Worm (Caenorhabditis elegans): ENCODE measurements around the gene grl-17.

Gene grl-17

ce11 chrV:13515115-13515514 is 48.6 kb downstream of the grl-17 start, which contains the start of gene semi-1:
TSS of gene semi-1 (minus strand) at chrV:13515215.
- TF ChIP-seq bed-3 (GFP tag; optimal IDR thresholded peaks at IDR 0.05) (no peak), ceh-39 (tag; optimal IDR thresholded peaks at IDR 0.05) (no peak)

- TF ChIP-seq mls-2 (tag; optimal IDR thresholded peaks at IDR 0.05): no peak
- no peak for TF ChIP-seq lin-32 (GFP tag; optimal IDR thresholded peaks at IDR 0.05)
- TF ChIP-seq unc-62 (GFP tag; optimal IDR thresholded peaks at IDR 0.05): no peak
- no peak for TF ChIP-seq nhr-2 (tag; optimal IDR thresholded peaks at IDR 0.05)
- TF ChIP-seq lsy-2 (tag; optimal IDR thresholded peaks at IDR 0.05): no peak
- no peak for TF ChIP-seq mep-1 (tag; optimal IDR thresholded peaks at IDR 0.05)
- no peak for TF ChIP-seq ces-1 (GFP tag; optimal IDR thresholded peaks at IDR 0.05)
- TF ChIP-seq flh-1 (GFP tag; optimal IDR thresholded peaks at IDR 0.05): no peak
Observed at ce11 chrV:13512515-13512914, 51.2 kb downstream of the grl-17 start.
